Fruit fly (Drosophila melanogaster) whole organism, embryonic: ENCODE data around the gene CG44090.

Source experiments
- B-H2 ChIP-seq: fragments of 200-800 bp; sonication (Bioruptor generic); optimal IDR thresholded peaks from 2 replicates; lab custom pipeline; 2018; ENCODE audit warnings: missing biosample characterization, mild to moderate bottlenecking, missing genetic modification characterization
- CG1024 ChIP-seq: fragments of 200-800 bp; sonication (Bioruptor generic); IDR thresholded peaks from 2 replicates; pipeline ENCODE4 v1.3.6; 2022; ENCODE audit warnings: missing biosample characterization, missing genetic modification characterization
- CG12155 ChIP-seq: fragments of 200-800 bp; sonication (Bioruptor generic); optimal IDR thresholded peaks from 3 replicates; lab custom pipeline; 2016; ENCODE audit warnings: missing biosample characterization, missing genetic modification characterization
- CG12236 ChIP-seq: fragments of 200-800 bp; sonication (Bioruptor generic); optimal IDR thresholded peaks from 2 replicates; lab custom pipeline; 2016; ENCODE audit warnings: missing biosample characterization, missing genetic modification characterization
- CG13296 ChIP-seq: fragments of 200-800 bp; sonication (Bioruptor generic); optimal IDR thresholded peaks from 3 replicates; lab custom pipeline; 2018; ENCODE audit warnings: missing biosample characterization, mild to moderate bottlenecking, missing genetic modification characterization
- CG1602 ChIP-seq: fragments of 200-800 bp; sonication (Bioruptor generic); optimal IDR thresholded peaks from 3 replicates; lab custom pipeline; 2016; ENCODE audit warnings: missing biosample characterization, missing genetic modification characterization
- CG17802 ChIP-seq: fragments of 200-800 bp; sonication (Bioruptor generic); optimal IDR thresholded peaks from 2 replicates; lab custom pipeline; 2018; ENCODE audit warnings: missing biosample characterization, mild to moderate bottlenecking, missing genetic modification characterization, moderate library complexity
- CG1832 ChIP-seq: fragments of 200-800 bp; sonication (Bioruptor generic); optimal IDR thresholded peaks from 2 replicates; lab custom pipeline; 2017; ENCODE audit warnings: missing biosample characterization, mild to moderate bottlenecking, missing genetic modification characterization, inconsistent platforms
- CG18619 ChIP-seq: fragments of 200-800 bp; sonication (Bioruptor generic); optimal IDR thresholded peaks from 3 replicates; lab custom pipeline; 2017; ENCODE audit warnings: missing biosample characterization, mild to moderate bottlenecking, missing genetic modification characterization
- CG2116 ChIP-seq: fragments of 200-800 bp; sonication (Bioruptor generic); optimal IDR thresholded peaks from 3 replicates; lab custom pipeline; 2018; ENCODE audit warnings: missing biosample characterization, mild to moderate bottlenecking, missing genetic modification characterization
- CG2889 ChIP-seq: fragments of 200-800 bp; sonication (Bioruptor generic); IDR thresholded peaks from 3 replicates; pipeline ENCODE4 v1.3.6; 2022; ENCODE audit warnings: missing biosample characterization, missing genetic modification characterization
- CG33213 ChIP-seq: fragments of 200-800 bp; sonication (Bioruptor generic); optimal IDR thresholded peaks from 3 replicates; lab custom pipeline; 2016; ENCODE audit warnings: missing biosample characterization, missing genetic modification characterization
- CG3838 ChIP-seq: fragments of 200-800 bp; sonication (Bioruptor generic); optimal IDR thresholded peaks from 3 replicates; lab custom pipeline; 2016; ENCODE audit warnings: missing biosample characterization, missing genetic modification characterization
- CG4617 ChIP-seq: fragments of 200-800 bp; sonication (Bioruptor generic); optimal IDR thresholded peaks from 3 replicates; lab custom pipeline; 2016; ENCODE audit warnings: missing biosample characterization, missing genetic modification characterization, borderline replicate concordance
- CG6272 ChIP-seq: fragments of 200-800 bp; sonication (Bioruptor generic); IDR thresholded peaks from 2 replicates; pipeline ENCODE4 v1.3.6; 2022; ENCODE audit warnings: missing biosample characterization, missing genetic modification characterization
- CG7963 ChIP-seq: fragments of 200-800 bp; sonication (Bioruptor generic); IDR thresholded peaks from 3 replicates; pipeline ENCODE4 v1.3.6; 2022; ENCODE audit warnings: missing biosample characterization, missing genetic modification characterization; ENCODE audit not compliant: partially characterized antibody
- CG9817 ChIP-seq: fragments of 200-800 bp; sonication (Bioruptor generic); optimal IDR thresholded peaks from 2 replicates; lab custom pipeline; 2018; ENCODE audit warnings: missing biosample characterization, mild to moderate bottlenecking, missing genetic modification characterization, moderate library complexity
- CG9932 ChIP-seq: fragments of 200-800 bp; sonication (Bioruptor generic); IDR thresholded peaks from 2 replicates; pipeline ENCODE4 v1.3.6; 2022; ENCODE audit warnings: missing biosample characterization, missing genetic modification characterization
- Chrac-16 ChIP-seq: fragments of 200-800 bp; sonication (Bioruptor generic); optimal IDR thresholded peaks from 3 replicates; lab custom pipeline; 2016; ENCODE audit warnings: missing biosample characterization, missing genetic modification characterization
- Dfd ChIP-seq, 2 experiments: fragments of >200 bp; optimal IDR thresholded peaks; 2 replicates each; lab custom pipeline; 2017; ENCODE audit warnings: missing biosample characterization in 2 of 2, missing genetic modification characterization in 2 of 2
- E2f2 ChIP-seq: fragments of 200-800 bp; sonication (Bioruptor generic); IDR thresholded peaks from 2 replicates; pipeline ENCODE4 v1.3.6; 2022; ENCODE audit warnings: missing biosample characterization, missing genetic modification characterization
- HHEX ChIP-seq: fragments of 200-800 bp; sonication (Bioruptor generic); optimal IDR thresholded peaks from 3 replicates; lab custom pipeline; 2017; ENCODE audit warnings: missing biosample characterization, mild to moderate bottlenecking, missing genetic modification characterization, missing genetic modification reagents
- Hr51 ChIP-seq, 2 experiments: fragments of 200-800 bp; sonication (Bioruptor generic); optimal IDR thresholded peaks; 2 replicates in 1 of 2; 3 replicates in 1 of 2; lab custom pipeline; 2016 to 2018; ENCODE audit warnings: missing biosample characterization in 2 of 2, missing genetic modification characterization in 2 of 2, mild to moderate bottlenecking in 1 of 2, moderate library complexity in 1 of 2
- Med ChIP-seq: fragments of 200-800 bp; sonication (Bioruptor generic); peaks from one replicate; lab custom pipeline; 2016; ENCODE audit warnings: missing biosample characterization, missing genetic modification characterization, mild to moderate bottlenecking, inconsistent platforms, moderate library complexity
- Mes4 ChIP-seq: fragments of 200-800 bp; sonication (Bioruptor generic); optimal IDR thresholded peaks from 2 replicates; lab custom pipeline; 2016; ENCODE audit warnings: missing biosample characterization, missing genetic modification characterization
- NfI ChIP-seq: fragments of 200-800 bp; sonication (Bioruptor generic); optimal IDR thresholded peaks from 3 replicates; lab custom pipeline; 2018; ENCODE audit warnings: missing biosample characterization, mild to moderate bottlenecking, missing genetic modification characterization, moderate library complexity
- Ravus ChIP-seq: fragments of 200-800 bp; sonication (Bioruptor generic); IDR thresholded peaks from 2 replicates; pipeline ENCODE4 v1.3.6; 2022; ENCODE audit warnings: missing biosample characterization, missing genetic modification characterization
- ac ChIP-seq: fragments of 200-800 bp; sonication (Bioruptor generic); optimal IDR thresholded peaks from 3 replicates; lab custom pipeline; 2017; ENCODE audit warnings: missing biosample characterization, mild to moderate bottlenecking, missing genetic modification characterization
- crc ChIP-seq: fragments of 200-800 bp; sonication (Bioruptor generic); optimal IDR thresholded peaks from 2 replicates; lab custom pipeline; 2016; ENCODE audit warnings: missing biosample characterization, missing genetic modification characterization
- esg ChIP-seq: fragments of 200-800 bp; sonication (Bioruptor generic); conservative IDR thresholded peaks from 2 replicates; pipeline ENCODE4 v1.3.6; 2022; ENCODE audit warnings: missing biosample characterization, missing genetic modification characterization
- gsb-n ChIP-seq: fragments of 200-800 bp; sonication (Bioruptor generic); optimal IDR thresholded peaks from 3 replicates; lab custom pipeline; 2018; ENCODE audit warnings: missing biosample characterization, mild to moderate bottlenecking, missing genetic modification characterization
- lola ChIP-seq, 3 experiments: fragments of >200 bp in 2 of 3; fragments of 200-800 bp in 1 of 3; sonication (Bioruptor generic) in 1 of 3; optimal IDR thresholded peaks; 2 replicates each; lab custom pipeline; 2017 to 2019; ENCODE audit warnings: missing biosample characterization in 3 of 3, missing genetic modification characterization in 3 of 3, mild to moderate bottlenecking in 1 of 3, moderate library complexity in 1 of 3
- maf-S ChIP-seq: fragments of 200-800 bp; sonication (Bioruptor generic); optimal IDR thresholded peaks from 2 replicates; lab custom pipeline; 2016; ENCODE audit warnings: missing biosample characterization, missing genetic modification characterization
- mirr ChIP-seq: fragments of 200-800 bp; sonication (Bioruptor generic); optimal IDR thresholded peaks from 3 replicates; lab custom pipeline; 2018; ENCODE audit warnings: missing biosample characterization, mild to moderate bottlenecking, missing genetic modification characterization
- mld ChIP-seq: fragments of 200-800 bp; sonication (Bioruptor generic); IDR thresholded peaks from 3 replicates; pipeline ENCODE4 v1.3.6; 2022; ENCODE audit warnings: missing biosample characterization, missing genetic modification characterization; ENCODE audit not compliant: partially characterized antibody
- nau ChIP-seq: fragments of 200-800 bp; sonication (Bioruptor generic); optimal IDR thresholded peaks from 3 replicates; lab custom pipeline; 2017; ENCODE audit warnings: missing biosample characterization, mild to moderate bottlenecking, missing genetic modification characterization, missing genetic modification reagents
- phol ChIP-seq: fragments of 200-800 bp; sonication (Bioruptor generic); optimal IDR thresholded peaks from 3 replicates; lab custom pipeline; 2018; ENCODE audit warnings: missing biosample characterization, mild to moderate bottlenecking, missing genetic modification characterization, moderate library complexity
- pnt ChIP-seq: fragments of 200-800 bp; sonication (Bioruptor generic); optimal IDR thresholded peaks from 3 replicates; lab custom pipeline; 2016; ENCODE audit warnings: missing biosample characterization, missing genetic modification characterization
- pzg ChIP-seq: fragments of 200-800 bp; sonication (Bioruptor generic); optimal IDR thresholded peaks from 3 replicates; lab custom pipeline; 2018; ENCODE audit warnings: missing biosample characterization, mild to moderate bottlenecking, missing genetic modification characterization, moderate library complexity
- repo ChIP-seq: fragments of 200-800 bp; sonication (Bioruptor generic); optimal IDR thresholded peaks from 2 replicates; lab custom pipeline; 2016; ENCODE audit warnings: missing biosample characterization, missing genetic modification characterization
- shn ChIP-seq: fragments of 200-800 bp; sonication (Bioruptor generic); optimal IDR thresholded peaks from 3 replicates; lab custom pipeline; 2016; ENCODE audit warnings: missing biosample characterization, missing genetic modification characterization
- slp2 ChIP-seq: fragments of 200-800 bp; sonication (Bioruptor generic); optimal IDR thresholded peaks from 2 replicates; lab custom pipeline; 2016; ENCODE audit warnings: missing biosample characterization, missing genetic modification characterization
- sna ChIP-seq: fragments of 200-800 bp; sonication (Bioruptor generic); IDR thresholded peaks from 2 replicates; pipeline ENCODE4 v1.3.6; 2022; ENCODE audit warnings: missing biosample characterization, missing genetic modification characterization; ENCODE audit not compliant: partially characterized antibody
- sob ChIP-seq: fragments of 200-800 bp; sonication (Bioruptor generic); IDR thresholded peaks from 2 replicates; pipeline ENCODE4 v1.3.6; 2022; ENCODE audit warnings: missing biosample characterization, missing genetic modification characterization
- ssp ChIP-seq: fragments of 200-800 bp; sonication (Bioruptor generic); IDR thresholded peaks from 2 replicates; pipeline ENCODE4 v1.3.6; 2022; ENCODE audit warnings: missing biosample characterization, missing genetic modification characterization
- sug ChIP-seq: fragments of 200-800 bp; optimal IDR thresholded peaks from 2 replicates; lab custom pipeline; 2019; ENCODE audit warnings: missing biosample characterization, mild to moderate bottlenecking, missing genetic modification characterization, moderate library complexity
- tll ChIP-seq, 2 experiments: fragments of 200-800 bp in 1 of 2; fragments of >200 bp in 1 of 2; sonication (Bioruptor generic) in 1 of 2; optimal IDR thresholded peaks; 2 replicates each; lab custom pipeline; 2017 to 2019; ENCODE audit warnings: missing biosample characterization in 2 of 2, missing genetic modification characterization in 2 of 2, mild to moderate bottlenecking in 1 of 2, moderate library complexity in 1 of 2
- toy ChIP-seq: fragments of 200-800 bp; sonication (Bioruptor generic); IDR thresholded peaks from 2 replicates; pipeline ENCODE4 v1.3.6; 2022; ENCODE audit warnings: missing biosample characterization, missing genetic modification characterization
- zfh1 ChIP-seq: fragments of 200-800 bp; sonication (Bioruptor generic); IDR thresholded peaks from 3 replicates; pipeline ENCODE4 v1.3.6; 2022; ENCODE audit warnings: missing biosample characterization, missing genetic modification characterization

CG44090 gene

dm6 chr3R:17401289-17401752 is 32.9 kb downstream of the CG44090 start (continued):
- peak; percentile 17 for TF ChIP-seq mirr
- peak; percentile 40 for TF ChIP-seq B-H2 (GFP tag; lab: Kevin White, UChicago)
- no peak for TF ChIP-seq zfh1 (GFP tag; lab: Robert Waterston, UW)
- TF ChIP-seq HHEX = no peak
- no peak for TF ChIP-seq CG2889 (GFP tag; lab: Robert Waterston, UW)
- TF ChIP-seq CG12236 (GFP tag; lab: Kevin White, UChicago) = peak; percentile 8
- TF ChIP-seq mld (GFP tag; lab: Robert Waterston, UW) = 0 out of 3 replicates have a peak, but pooled peaks have one; percentile 41
- no peak for TF ChIP-seq tll (GFP tag; optimal IDR thresholded peaks at IDR 0.05; lab: Kevin White, UChicago)
- peak; percentile 63; the same call in 1 of the 2 replicates for TF ChIP-seq sna (GFP tag; lab: Robert Waterston, UW)
- peak; percentile 97 for TF ChIP-seq ssp (GFP tag; lab: Robert Waterston, UW)
- TF ChIP-seq CG18619 (GFP tag; lab: Kevin White, UChicago) = peak; percentile 15
- TF ChIP-seq Med = peak; percentile 83
- peak; percentile 43 for TF ChIP-seq slp2 (GFP tag; lab: Kevin White, UChicago)
- TF ChIP-seq CG1602 (GFP tag; lab: Kevin White, UChicago) = peak; percentile 22
- TF ChIP-seq Hr51 (GFP tag; optimal IDR thresholded peaks at IDR 0.05; lab: Kevin White, UChicago) = peak in 1 of 2 experiments; percentile 69
- peak; percentile 56 for TF ChIP-seq maf-S
- TF ChIP-seq CG9932 (GFP tag; lab: Robert Waterston, UW) = peak; percentile 78
- TF ChIP-seq toy (GFP tag; lab: Robert Waterston, UW) = no peak
- TF ChIP-seq crc = peak; percentile 16
- peak; percentile 63 for TF ChIP-seq pzg (GFP tag; lab: Kevin White, UChicago)
- TF ChIP-seq CG33213 (GFP tag; lab: Kevin White, UChicago) = peak; percentile 4
- TF ChIP-seq CG12155 (GFP tag; lab: Kevin White, UChicago) = peak; percentile 53
- peak; percentile 14 for TF ChIP-seq CG13296 (GFP tag; lab: Kevin White, UChicago)
- peak; percentile 69 for TF ChIP-seq NfI (GFP tag; lab: Kevin White, UChicago)
- no peak for TF ChIP-seq CG1832 (GFP tag; lab: Kevin White, UChicago)
- TF ChIP-seq CG7963 = peak; percentile 73; the same call in 2 of the 3 replicates
- no peak; the same call in 1 of the 2 replicates for TF ChIP-seq esg (GFP tag; lab: Robert Waterston, UW)
- TF ChIP-seq pnt (GFP tag; lab: Kevin White, UChicago) = no peak
- peak; percentile 68 for TF ChIP-seq E2f2 (GFP tag; lab: Robert Waterston, UW)
- TF ChIP-seq CG17802 (tag; lab: Kevin White, UChicago) = peak; percentile 66
- peak; percentile 41 for TF ChIP-seq Chrac-16
- peak; percentile 54 for TF ChIP-seq shn (GFP tag; lab: Kevin White, UChicago)
- peak; percentile 79 for TF ChIP-seq CG4617 (GFP tag; lab: Kevin White, UChicago)
- TF ChIP-seq ac (GFP tag; lab: Kevin White, UChicago) = no peak
- TF ChIP-seq CG9817 = peak; percentile 54
- TF ChIP-seq CG1024 = peak; percentile 71
- TF ChIP-seq CG6272 (GFP tag; lab: Robert Waterston, UW) = peak; percentile 45; the same call in 1 of the 2 replicates
- peak; percentile 83 for TF ChIP-seq CG2116
- 0 out of 2 replicates have a peak, but pooled peaks have one; percentile 43 for TF ChIP-seq sob (GFP tag; lab: Robert Waterston, UW)
- no peak for TF ChIP-seq CG3838 (GFP tag; lab: Kevin White, UChicago)
- no peak for TF ChIP-seq Dfd (GFP tag; optimal IDR thresholded peaks at IDR 0.05; lab: Kevin White, UChicago)
- TF ChIP-seq gsb-n (tag; lab: Kevin White, UChicago) = peak; percentile 52
- no peak for TF ChIP-seq nau (GFP tag; lab: Kevin White, UChicago)
- peak; percentile 52 for TF ChIP-seq sug
- no peak for TF ChIP-seq repo (GFP tag; lab: Kevin White, UChicago)
- TF ChIP-seq lola (GFP tag; optimal IDR thresholded peaks at IDR 0.05; lab: Kevin White, UChicago) = peak in 1 of 3 experiments; percentile 88
- peak; percentile 34 for TF ChIP-seq phol
- TF ChIP-seq Mes4 (GFP tag; lab: Kevin White, UChicago) = peak; percentile 27
- TF ChIP-seq Ravus (GFP tag; lab: Robert Waterston, UW) = no peak
